Fruit fly (Drosophila melanogaster) whole organism, embryonic: Measurements from ENCODE around the gene Spase12.

Source experiments
- Abd-B ChIP-seq: fragments of 200-800 bp; sonication (Bioruptor generic); optimal IDR thresholded peaks from 2 replicates; lab custom pipeline; 2018; ENCODE audit warnings: missing biosample characterization, mild to moderate bottlenecking, missing genetic modification characterization, moderate library complexity
- B-H1 ChIP-seq: fragments of 200-800 bp; sonication (Bioruptor generic); IDR thresholded peaks from 3 replicates; pipeline ENCODE4 v1.3.6; 2022; ENCODE audit warnings: missing biosample characterization, missing genetic modification characterization
- Blimp-1 ChIP-seq: fragments of 200-800 bp; sonication (Bioruptor generic); optimal IDR thresholded peaks from 3 replicates; lab custom pipeline; 2018; ENCODE audit warnings: missing biosample characterization, missing genetic modification characterization, mild to moderate bottlenecking, moderate library complexity, missing genetic modification reagents
- CG10274 ChIP-seq: fragments of 200-800 bp; sonication (Bioruptor generic); optimal IDR thresholded peaks from 3 replicates; lab custom pipeline; 2017; ENCODE audit warnings: missing biosample characterization, mild to moderate bottlenecking, missing genetic modification characterization
- CG10979 ChIP-seq: fragments of 200-800 bp; sonication (Bioruptor generic); optimal IDR thresholded peaks from 2 replicates; lab custom pipeline; 2018; ENCODE audit warnings: missing biosample characterization, mild to moderate bottlenecking, missing genetic modification characterization, moderate library complexity
- CG11247 ChIP-seq: fragments of 200-800 bp; sonication (Bioruptor generic); IDR thresholded peaks from 2 replicates; pipeline ENCODE4 v1.3.6; 2022; ENCODE audit warnings: missing biosample characterization, missing genetic modification characterization
- CG11696 ChIP-seq: fragments of 200-800 bp; sonication (Bioruptor generic); IDR thresholded peaks from 2 replicates; pipeline ENCODE4 v1.3.6; 2022; ENCODE audit warnings: missing biosample characterization, missing genetic modification characterization
- CG13775 ChIP-seq: fragments of 200-800 bp; sonication (Bioruptor generic); optimal IDR thresholded peaks from 3 replicates; lab custom pipeline; 2017; ENCODE audit warnings: missing biosample characterization, mild to moderate bottlenecking, missing genetic modification characterization
- CG14667 ChIP-seq: fragments of 200-800 bp; sonication (Bioruptor generic); IDR thresholded peaks from 2 replicates; pipeline ENCODE4 v1.3.6; 2022; ENCODE audit warnings: missing biosample characterization, missing genetic modification characterization
- CG17328 ChIP-seq: fragments of 200-800 bp; sonication (Bioruptor generic); IDR thresholded peaks from 2 replicates; pipeline ENCODE4 v1.3.6; 2022; ENCODE audit warnings: missing biosample characterization, missing genetic modification characterization
- CG17361 ChIP-seq: fragments of 200-800 bp; sonication (Bioruptor generic); IDR thresholded peaks from 3 replicates; pipeline ENCODE4 v1.3.6; 2022; ENCODE audit warnings: missing biosample characterization, missing genetic modification characterization
- CG17385 ChIP-seq: fragments of 200-800 bp; sonication (Bioruptor generic); optimal IDR thresholded peaks from 3 replicates; lab custom pipeline; 2018; ENCODE audit warnings: missing biosample characterization, mild to moderate bottlenecking, missing genetic modification characterization
- CG17829 ChIP-seq: fragments of 200-800 bp; optimal IDR thresholded peaks from 2 replicates; lab custom pipeline; 2019; ENCODE audit warnings: missing biosample characterization, mild to moderate bottlenecking, missing genetic modification characterization, moderate library complexity
- CG2678 ChIP-seq: fragments of 200-800 bp; sonication (Bioruptor generic); optimal IDR thresholded peaks from 3 replicates; lab custom pipeline; 2019; ENCODE audit warnings: missing biosample characterization, mild to moderate bottlenecking, missing genetic modification characterization, moderate library complexity
- CG2712 ChIP-seq: fragments of 200-800 bp; optimal IDR thresholded peaks from 3 replicates; lab custom pipeline; 2019; ENCODE audit warnings: missing biosample characterization, mild to moderate bottlenecking, missing genetic modification characterization, moderate library complexity
- CG32772 ChIP-seq: fragments of 200-800 bp; sonication (Bioruptor generic); IDR thresholded peaks from 2 replicates; pipeline ENCODE4 v1.3.6; 2022; ENCODE audit warnings: missing biosample characterization, missing genetic modification characterization
- CG4424 ChIP-seq: fragments of 200-800 bp; sonication (Bioruptor generic); optimal IDR thresholded peaks from 3 replicates; lab custom pipeline; 2016; ENCODE audit warnings: missing biosample characterization, missing genetic modification characterization
- CG4820 ChIP-seq: fragments of 200-800 bp; sonication (Bioruptor generic); optimal IDR thresholded peaks from 3 replicates; lab custom pipeline; 2016; ENCODE audit warnings: missing biosample characterization, missing genetic modification characterization
- CG6254 ChIP-seq: fragments of 200-800 bp; sonication (Bioruptor generic); optimal IDR thresholded peaks from 3 replicates; lab custom pipeline; 2017; ENCODE audit warnings: mild to moderate bottlenecking, missing biosample characterization, missing genetic modification reagents, missing genetic modification characterization
- CG6683 ChIP-seq: fragments of 200-800 bp; sonication (Bioruptor generic); optimal IDR thresholded peaks from 2 replicates; lab custom pipeline; 2017; ENCODE audit warnings: missing biosample characterization, mild to moderate bottlenecking, missing genetic modification characterization, missing genetic modification reagents
- CG8290 ChIP-seq, 3 experiments: fragments of 200-800 bp; sonication (Bioruptor generic); optimal IDR thresholded peaks; 2 replicates each; lab custom pipeline; 2016 to 2019; ENCODE audit warnings: missing biosample characterization in 3 of 3, missing genetic modification characterization in 3 of 3, mild to moderate bottlenecking in 2 of 3, moderate library complexity in 1 of 3
- CG8388 ChIP-seq: fragments of 200-800 bp; sonication (Bioruptor generic); optimal IDR thresholded peaks from 2 replicates; lab custom pipeline; 2019; ENCODE audit warnings: missing biosample characterization, mild to moderate bottlenecking, missing genetic modification characterization, moderate library complexity
- Lhr ChIP-seq: fragments of 200-800 bp; sonication (Bioruptor generic); optimal IDR thresholded peaks from 3 replicates; lab custom pipeline; 2017; ENCODE audit warnings: mild to moderate bottlenecking, missing biosample characterization, missing genetic modification reagents, missing genetic modification characterization
- Med ChIP-seq: fragments of 200-800 bp; sonication (Bioruptor generic); peaks from one replicate; lab custom pipeline; 2016; ENCODE audit warnings: missing biosample characterization, missing genetic modification characterization, mild to moderate bottlenecking, inconsistent platforms, moderate library complexity
- Oli ChIP-seq: fragments of 200-800 bp; sonication (Bioruptor generic); optimal IDR thresholded peaks from 2 replicates; lab custom pipeline; 2018; ENCODE audit warnings: missing biosample characterization, mild to moderate bottlenecking, missing genetic modification characterization, moderate library complexity
- Ptx1 ChIP-seq: fragments of 200-800 bp; sonication (Bioruptor generic); IDR thresholded peaks from 2 replicates; pipeline ENCODE4 v1.3.6; 2022; ENCODE audit warnings: missing biosample characterization, missing genetic modification characterization
- Sox102F ChIP-seq: fragments of 200-800 bp; sonication (Bioruptor generic); optimal IDR thresholded peaks from 2 replicates; lab custom pipeline; 2018; ENCODE audit warnings: missing biosample characterization, mild to moderate bottlenecking, missing genetic modification characterization, moderate library complexity
- Spps ChIP-seq: fragments of 200-800 bp; sonication (Bioruptor generic); optimal IDR thresholded peaks from 2 replicates; lab custom pipeline; 2018; ENCODE audit warnings: missing biosample characterization, mild to moderate bottlenecking, missing genetic modification characterization
- ewg ChIP-seq: fragments of 200-800 bp; sonication (Bioruptor generic); optimal IDR thresholded peaks from 3 replicates; lab custom pipeline; 2017; ENCODE audit warnings: mild to moderate bottlenecking, missing biosample characterization, missing genetic modification reagents, missing genetic modification characterization
- grau ChIP-seq: fragments of 200-800 bp; optimal IDR thresholded peaks from 3 replicates; lab custom pipeline; 2019; ENCODE audit warnings: missing biosample characterization, mild to moderate bottlenecking, missing genetic modification characterization, moderate library complexity
- gsb-n ChIP-seq: fragments of 200-800 bp; sonication (Bioruptor generic); optimal IDR thresholded peaks from 3 replicates; lab custom pipeline; 2018; ENCODE audit warnings: missing biosample characterization, mild to moderate bottlenecking, missing genetic modification characterization
- gt ChIP-seq: fragments of 200-800 bp; sonication (Bioruptor generic); IDR thresholded peaks from 2 replicates; pipeline ENCODE4 v1.3.6; 2022; ENCODE audit warnings: missing biosample characterization, missing genetic modification characterization
- jigr1 ChIP-seq: fragments of 200-800 bp; sonication (Bioruptor generic); IDR thresholded peaks from 3 replicates; pipeline ENCODE4 v1.3.6; 2022; ENCODE audit warnings: missing biosample characterization, missing genetic modification characterization
- knrl ChIP-seq: fragments of 200-800 bp; sonication (Bioruptor generic); IDR thresholded peaks from 3 replicates; pipeline ENCODE4 v1.3.6; 2022; ENCODE audit warnings: missing biosample characterization, missing genetic modification characterization; ENCODE audit not compliant: partially characterized antibody
- lola ChIP-seq, 3 experiments: fragments of >200 bp in 2 of 3; fragments of 200-800 bp in 1 of 3; sonication (Bioruptor generic) in 1 of 3; optimal IDR thresholded peaks; 2 replicates each; lab custom pipeline; 2017 to 2019; ENCODE audit warnings: missing biosample characterization in 3 of 3, missing genetic modification characterization in 3 of 3, mild to moderate bottlenecking in 1 of 3, moderate library complexity in 1 of 3
- nerfin-1 ChIP-seq: fragments of 200-800 bp; sonication (Bioruptor generic); optimal IDR thresholded peaks from 3 replicates; lab custom pipeline; 2019; ENCODE audit warnings: missing biosample characterization, mild to moderate bottlenecking, missing genetic modification characterization, moderate library complexity
- nerfin-2 ChIP-seq: fragments of 200-800 bp; sonication (Bioruptor generic); IDR thresholded peaks from 2 replicates; pipeline ENCODE4 v1.3.6; 2022; ENCODE audit warnings: missing biosample characterization, missing genetic modification characterization; ENCODE audit not compliant: partially characterized antibody
- nmo ChIP-seq: fragments of 200-800 bp; sonication (Bioruptor generic); optimal IDR thresholded peaks from 2 replicates; lab custom pipeline; 2018; ENCODE audit warnings: missing biosample characterization, mild to moderate bottlenecking, missing genetic modification characterization, moderate library complexity
- phol ChIP-seq: fragments of 200-800 bp; sonication (Bioruptor generic); optimal IDR thresholded peaks from 3 replicates; lab custom pipeline; 2018; ENCODE audit warnings: missing biosample characterization, mild to moderate bottlenecking, missing genetic modification characterization, moderate library complexity
- prd ChIP-seq, 3 experiments: fragments of >200 bp in 2 of 3; fragments of 200-800 bp in 1 of 3; sonication (Bioruptor generic) in 1 of 3; optimal IDR thresholded peaks in 2 of 3; IDR thresholded peaks in 1 of 3; 2 replicates in 2 of 3; 3 replicates in 1 of 3; pipeline versions ENCODE4 v1.3.6 to Lab custom; 2017 to 2022; ENCODE audit warnings: missing biosample characterization in 1 of 3, missing genetic modification characterization in 1 of 3
- psq ChIP-seq: fragments of 200-800 bp; sonication (Bioruptor generic); optimal IDR thresholded peaks from 2 replicates; lab custom pipeline; 2017; ENCODE audit warnings: missing biosample characterization, missing genetic modification characterization
- ranshi ChIP-seq: fragments of 200-800 bp; sonication (Bioruptor generic); IDR thresholded peaks from 2 replicates; pipeline ENCODE4 v1.3.6; 2022; ENCODE audit warnings: missing biosample characterization, missing genetic modification characterization
- row ChIP-seq: fragments of 200-800 bp; sonication (Bioruptor generic); IDR thresholded peaks from 3 replicates; pipeline ENCODE4 v1.3.6; 2022; ENCODE audit warnings: missing biosample characterization, missing genetic modification characterization
- sens ChIP-seq: fragments of 200-800 bp; sonication (Bioruptor generic); peaks from one replicate; lab custom pipeline; 2016; ENCODE audit warnings: missing biosample characterization, missing genetic modification characterization
- sens-2 ChIP-seq: fragments of 200-800 bp; sonication (Bioruptor generic); IDR thresholded peaks from 2 replicates; pipeline ENCODE4 v1.3.6; 2022; ENCODE audit warnings: missing biosample characterization, missing genetic modification characterization
- trem ChIP-seq: fragments of 200-800 bp; optimal IDR thresholded peaks from 3 replicates; lab custom pipeline; 2019; ENCODE audit warnings: missing biosample characterization, mild to moderate bottlenecking, missing genetic modification characterization, moderate library complexity
- vvl ChIP-seq: fragments of 200-800 bp; sonication (Bioruptor generic); IDR thresholded peaks from 2 replicates; pipeline ENCODE4 v1.3.6; 2022; ENCODE audit warnings: missing biosample characterization, missing genetic modification characterization
- zf30C ChIP-seq: fragments of 200-800 bp; sonication (Bioruptor generic); optimal IDR thresholded peaks from 3 replicates; lab custom pipeline; 2018; ENCODE audit warnings: missing biosample characterization, mild to moderate bottlenecking, missing genetic modification characterization

Spase12 gene

dm6 chr3R:29519332-29519731, 28.4 kb upstream of the Spase12 start (continued):
- TF ChIP-seq CG10979 (tag; lab: Kevin White, UChicago) (peak; percentile 53), phol (tag; lab: Kevin White, UChicago) (peak; percentile 62), Ptx1 (peak; percentile 30; the same call in 1 of the 2 replicates), row (GFP tag; lab: Robert Waterston, UW) (peak; percentile 23; the same call in 1 of the 3 replicates), ranshi (GFP tag; lab: Robert Waterston, UW) (0 out of 2 replicates have a peak, but pooled peaks have one; percentile 25), CG8290 (GFP tag; optimal IDR thresholded peaks at IDR 0.05; lab: Kevin White, UChicago) (no peak), CG8290 (tag; optimal IDR thresholded peaks at IDR 0.05; lab: Kevin White, UChicago) (no peak), Oli (tag; lab: Kevin White, UChicago) (peak; percentile 40), CG13775 (GFP tag; lab: Kevin White, UChicago) (peak; percentile 39), Blimp-1 (peak; percentile 42), CG8388 (GFP tag; lab: Kevin White, UChicago) (peak; percentile 39), Abd-B (no peak), trem (tag; lab: Kevin White, UChicago) (peak; percentile 4), CG17328 (GFP tag; lab: Robert Waterston, UW) (peak; percentile 62; the same call in 1 of the 2 replicates), CG14667 (GFP tag; lab: Robert Waterston, UW) (0 out of 2 replicates have a peak, but pooled peaks have one; percentile 18), gsb-n (tag; lab: Kevin White, UChicago) (peak; percentile 36), vvl (0 out of 2 replicates have a peak, but pooled peaks have one; percentile 22), CG11247 (no peak), lola (GFP tag; optimal IDR thresholded peaks at IDR 0.05; lab: Kevin White, UChicago) (peak in 1 of 3 experiments; percentile 36), knrl (no peak), CG6254 (peak; percentile 18), prd (optimal IDR thresholded peaks at IDR 0.05; lab: Kevin White, UChicago) (no peak), prd (GFP tag; IDR thresholded peaks at IDR 0.05; lab: Robert Waterston, UW) (peak; percentile 64; the same call in 2 of the 3 replicates), nerfin-1 (tag; lab: Kevin White, UChicago) (no peak), ewg (GFP tag; lab: Kevin White, UChicago) (peak; percentile 3), zf30C (GFP tag; lab: Kevin White, UChicago) (no peak), CG2712 (tag; lab: Kevin White, UChicago) (peak; percentile 65), CG11696 (GFP tag; lab: Robert Waterston, UW) (peak; percentile 26; the same call in 1 of the 2 replicates), Spps (tag; lab: Kevin White, UChicago) (peak; percentile 10), CG4424 (GFP tag; lab: Kevin White, UChicago) (peak; percentile 31), gt (0 out of 2 replicates have a peak, but pooled peaks have one; percentile 17), CG32772 (peak; percentile 30; the same call in 1 of the 2 replicates), CG2678 (tag; lab: Kevin White, UChicago) (peak; percentile 11), CG17385 (GFP tag; lab: Kevin White, UChicago) (peak; percentile 4), grau (peak; percentile 20), CG17361 (GFP tag; lab: Robert Waterston, UW) (peak; percentile 51; the same call in 1 of the 3 replicates), jigr1 (GFP tag; lab: Robert Waterston, UW) (0 out of 3 replicates have a peak, but pooled peaks have one; percentile 25), psq (GFP tag; lab: Kevin White, UChicago) (no peak), Lhr (GFP tag; lab: Kevin White, UChicago) (no peak), sens (GFP tag; lab: Kevin White, UChicago) (peak; percentile 56), Med (GFP tag; lab: Kevin White, UChicago) (peak; percentile 53), CG17829 (tag; lab: Kevin White, UChicago) (peak; percentile 47), CG6683 (GFP tag; lab: Kevin White, UChicago) (no peak), nmo (GFP tag; lab: Kevin White, UChicago) (peak; percentile 50), B-H1 (0 out of 3 replicates have a peak, but pooled peaks have one; percentile 17), sens-2 (GFP tag; lab: Robert Waterston, UW) (no peak), Sox102F (GFP tag; lab: Kevin White, UChicago) (peak; percentile 61), nerfin-2 (GFP tag; lab: Robert Waterston, UW) (no peak), CG4820 (GFP tag; lab: Kevin White, UChicago) (peak; percentile 3), CG10274 (GFP tag; lab: Kevin White, UChicago) (no peak)
